1 fruit fly cellular context compared by ENCODE assay signal in the genomic region with DNA sequence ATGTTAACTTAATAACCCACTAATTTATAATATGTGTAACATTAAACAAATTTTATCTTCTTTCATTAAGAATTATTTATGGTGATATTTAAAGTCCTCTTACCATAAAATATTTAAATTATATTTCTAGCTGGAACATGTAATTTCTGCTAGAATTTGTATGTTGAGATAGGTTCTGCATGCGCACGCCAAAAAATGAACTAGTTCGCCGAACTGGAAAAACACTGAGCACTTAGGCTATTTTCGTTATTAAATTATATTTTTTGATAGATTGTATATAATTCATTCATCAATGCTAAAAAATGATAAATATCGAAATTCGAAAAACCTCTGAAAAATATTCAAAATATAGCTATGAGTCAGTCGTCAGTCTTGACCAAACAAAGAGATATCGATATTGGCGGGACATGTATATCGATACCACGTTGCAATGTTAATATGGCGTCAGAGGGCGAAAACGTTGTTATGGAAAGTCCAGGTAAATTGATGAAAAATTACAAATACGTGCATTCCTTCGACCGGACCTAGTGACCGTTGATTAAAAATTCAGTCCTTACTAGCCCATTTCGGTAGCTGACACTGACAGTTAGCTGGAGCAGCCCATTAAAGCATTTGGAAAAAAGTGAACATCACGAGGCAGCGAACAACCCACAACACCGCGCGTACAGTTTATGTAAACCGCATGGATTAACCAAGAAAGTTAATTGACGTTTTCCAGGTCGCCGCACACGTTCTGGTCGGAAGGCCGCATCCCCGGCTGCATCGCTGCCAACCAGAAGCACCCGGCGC.
A peak's percentile ranks its signal among the peaks of the same experiment; 100 is the strongest.
TF ChIP-seq lines count a peak whose summit lies in the region.

A gene (plus strand): TSS at position 426 of the 789 bp plus-strand sequence.

TF ChIP-seq in whole organism, embryonic, 481 proteins besides CTCF, POLR2A, EP300 and RAD21 (continued from another document):
- TF ChIP-seq Sry-δ (GFP tag; optimal IDR thresholded peaks at IDR 0.05; lab: Kevin White, UChicago) (peak; percentile 43), Atf6 (GFP tag; IDR thresholded peaks at IDR 0.05; lab: Robert Waterston, UW) (peak; percentile 45; the same call in 1 of the 2 replicates), grau (tag; optimal IDR thresholded peaks at IDR 0.05; lab: Kevin White, UChicago) (peak; percentile 0), E2f2 (GFP tag; IDR thresholded peaks at IDR 0.05; lab: Robert Waterston, UW) (peak; percentile 52; the same call in 1 of the 2 replicates), CG1792 (GFP tag; optimal IDR thresholded peaks at IDR 0.05; lab: Kevin White, UChicago) (no peak), Aef1 (GFP tag; IDR thresholded peaks at IDR 0.05; lab: Robert Waterston, UW) (peak; percentile 33; the same call in 1 of the 3 replicates)
TF ChIP-seq in whole organism, embryonic: peak in this region for 138.
